Fruit fly (Drosophila melanogaster): ENCODE measurements around the gene CG13950.

The CG13950 gene

dm6 chr2L:866950-867744 is 7.2 kb downstream of the CG13950 start (continued):
- TF ChIP-seq CG8359 (GFP tag; optimal IDR thresholded peaks at IDR 0.05; ENCODE audit: borderline replicate concordance): peak; percentile 52
- peak; percentile 92 for TF ChIP-seq CG11695 (GFP tag; IDR thresholded peaks at IDR 0.05)
- peak; percentile 85 for TF ChIP-seq cas (GFP tag; IDR thresholded peaks at IDR 0.05)
- TF ChIP-seq CG12769 (tag; optimal IDR thresholded peaks at IDR 0.05): peak; percentile 97
- peak; percentile 93 for TF ChIP-seq Meics (GFP tag; optimal IDR thresholded peaks at IDR 0.05)
- peak; percentile 97 for TF ChIP-seq CG9932 (GFP tag; IDR thresholded peaks at IDR 0.05)
- TF ChIP-seq zen2 (GFP tag; IDR thresholded peaks at IDR 0.05; ENCODE audit: partially characterized antibody): no peak
- TF ChIP-seq CG9215 (GFP tag; IDR thresholded peaks at IDR 0.05): peak; percentile 93
- TF ChIP-seq ken (GFP tag; IDR thresholded peaks at IDR 0.05): peak; percentile 94
- TF ChIP-seq pita (GFP tag; optimal IDR thresholded peaks at IDR 0.05): no peak
- peak; percentile 92 for TF ChIP-seq CG32767 (GFP tag; IDR thresholded peaks at IDR 0.05)
- peak; percentile 88 for TF ChIP-seq CG43689 (GFP tag; IDR thresholded peaks at IDR 0.05)
- peak; percentile 93 for TF ChIP-seq CG8924 (tag; optimal IDR thresholded peaks at IDR 0.05)
- peak; percentile 88 for TF ChIP-seq CG11696 (GFP tag; IDR thresholded peaks at IDR 0.05)
- peak; percentile 12; the same call in 1 of the 2 replicates for TF ChIP-seq CG13287 (GFP tag; IDR thresholded peaks at IDR 0.05; ENCODE audit: partially characterized antibody)
- TF ChIP-seq CG3407 (GFP tag; optimal IDR thresholded peaks at IDR 0.05): peak; percentile 81
- TF ChIP-seq CG14441 (GFP tag; IDR thresholded peaks at IDR 0.05): peak; percentile 97
- TF ChIP-seq CG14014 (GFP tag; IDR thresholded peaks at IDR 0.05): peak; percentile 97
- TF ChIP-seq CG7987 (GFP tag; optimal IDR thresholded peaks at IDR 0.05): peak; percentile 84
- peak; percentile 85 for TF ChIP-seq CG34376 (GFP tag; optimal IDR thresholded peaks at IDR 0.05)
- peak; percentile 95 for TF ChIP-seq H15 (GFP tag; IDR thresholded peaks at IDR 0.05)
- no peak for TF ChIP-seq Dll (GFP tag; IDR thresholded peaks at IDR 0.05; ENCODE audit: partially characterized antibody)
- TF ChIP-seq C15 (GFP tag; IDR thresholded peaks at IDR 0.05): peak; percentile 88
- peak; percentile 94 for TF ChIP-seq Aef1 (GFP tag; IDR thresholded peaks at IDR 0.05)
- TF ChIP-seq unc-4 (GFP tag; IDR thresholded peaks at IDR 0.05; ENCODE audit: partially characterized antibody): no peak
- TF ChIP-seq CG33557 (GFP tag; optimal IDR thresholded peaks at IDR 0.05): peak; percentile 89
- peak; percentile 95 for TF ChIP-seq dmrt99B (tag; optimal IDR thresholded peaks at IDR 0.05)
- peak; percentile 90 for TF ChIP-seq jumu (GFP tag; optimal IDR thresholded peaks at IDR 0.05)
- no peak for TF ChIP-seq CG16813 (GFP tag; IDR thresholded peaks at IDR 0.05; ENCODE audit: partially characterized antibody)
- TF ChIP-seq stc (GFP tag; IDR thresholded peaks at IDR 0.05): peak; percentile 92
- peak; percentile 85 for TF ChIP-seq croc (GFP tag; conservative IDR thresholded peaks at IDR 0.05)
- TF ChIP-seq sqz (GFP tag; optimal IDR thresholded peaks at IDR 0.05): peak; percentile 80
- TF ChIP-seq Asciz (GFP tag; optimal IDR thresholded peaks at IDR 0.05): peak; percentile 79
- TF ChIP-seq CG2202 (tag; optimal IDR thresholded peaks at IDR 0.05): peak; percentile 79
- no peak for TF ChIP-seq gfzf (GFP tag; optimal IDR thresholded peaks at IDR 0.05)
- TF ChIP-seq stwl (tag; optimal IDR thresholded peaks at IDR 0.05): no peak
- TF ChIP-seq vfl (GFP tag; optimal IDR thresholded peaks at IDR 0.05): peak; percentile 79
- peak; percentile 85 for TF ChIP-seq cwo (GFP tag; optimal IDR thresholded peaks at IDR 0.05)
- TF ChIP-seq CG12942 (GFP tag; optimal IDR thresholded peaks at IDR 0.05): peak; percentile 90
- TF ChIP-seq CG8281 (tag; optimal IDR thresholded peaks at IDR 0.05): peak; percentile 86
- no peak for TF ChIP-seq vnd (GFP tag; IDR thresholded peaks at IDR 0.05; ENCODE audit: partially characterized antibody)
- TF ChIP-seq dati (GFP tag; IDR thresholded peaks at IDR 0.05): peak; percentile 80
- peak; percentile 99 for TF ChIP-seq Ets65A (GFP tag)
- peak; percentile 91 for TF ChIP-seq ems (GFP tag; optimal IDR thresholded peaks at IDR 0.05)
- TF ChIP-seq ase (GFP tag; IDR thresholded peaks at IDR 0.05): peak; percentile 94
- TF ChIP-seq CG17359 (tag; optimal IDR thresholded peaks at IDR 0.05): peak; percentile 95
- peak; percentile 83 for TF ChIP-seq eyg (GFP tag; optimal IDR thresholded peaks at IDR 0.05)
- peak; percentile 72 for TF ChIP-seq CG10274 (GFP tag; optimal IDR thresholded peaks at IDR 0.05)

Data from whole organism, embryonic.